Fruit fly (Drosophila melanogaster) whole organism, prepupa: Measurements from ENCODE around the gene Rrp45.
A peak's percentile ranks its signal among the peaks of the same experiment; 100 is the strongest.

Source experiments
- CG10669 ChIP-seq: fragments of 200-800 bp; sonication (Bioruptor generic); optimal IDR thresholded peaks from 3 replicates; lab custom pipeline; 2018; ENCODE audit warnings: missing biosample characterization, mild to moderate bottlenecking, missing genetic modification characterization, moderate library complexity
- CG11294 ChIP-seq: fragments of 200-800 bp; sonication (Bioruptor generic); IDR thresholded peaks from 2 replicates; pipeline ENCODE4 v1.3.6; 2022; ENCODE audit warnings: missing biosample characterization, missing genetic modification characterization
- CG11762 ChIP-seq: fragments of 200-800 bp; sonication (Bioruptor generic); optimal IDR thresholded peaks from 3 replicates; lab custom pipeline; 2016; ENCODE audit warnings: missing biosample characterization, missing genetic modification characterization; ENCODE audit not compliant: insufficient read depth
- CG1621 ChIP-seq: fragments of 200-800 bp; sonication (Bioruptor generic); optimal IDR thresholded peaks from 3 replicates; lab custom pipeline; 2018; ENCODE audit warnings: missing biosample characterization, mild to moderate bottlenecking, missing genetic modification characterization
- CG16779 ChIP-seq: fragments of 200-800 bp; sonication (Bioruptor generic); optimal IDR thresholded peaks from 3 replicates; lab custom pipeline; 2017; ENCODE audit warnings: missing biosample characterization, mild to moderate bottlenecking, missing genetic modification characterization
- CG3032 ChIP-seq: fragments of 200-800 bp; optimal IDR thresholded peaks from 2 replicates; lab custom pipeline; 2019; ENCODE audit warnings: missing biosample characterization, mild to moderate bottlenecking, missing genetic modification characterization, moderate library complexity
- CG32006 ChIP-seq: fragments of 200-800 bp; sonication (Bioruptor generic); optimal IDR thresholded peaks from 3 replicates; lab custom pipeline; 2017; ENCODE audit warnings: missing biosample characterization, mild to moderate bottlenecking, missing genetic modification characterization
- CG3919 ChIP-seq: fragments of 200-800 bp; sonication (Bioruptor generic); optimal IDR thresholded peaks from 3 replicates; lab custom pipeline; 2016; ENCODE audit warnings: missing biosample characterization, missing genetic modification characterization
- CG4318 ChIP-seq: fragments of 200-800 bp; sonication (Bioruptor generic); optimal IDR thresholded peaks from 3 replicates; lab custom pipeline; 2017; ENCODE audit warnings: missing biosample characterization, mild to moderate bottlenecking, missing genetic modification characterization
- CG6163 ChIP-seq: fragments of 200-800 bp; sonication (Bioruptor generic); IDR thresholded peaks from 3 replicates; pipeline ENCODE4 v1.3.6; 2022; ENCODE audit warnings: missing biosample characterization, missing genetic modification characterization
- CG6276 ChIP-seq: fragments of 200-800 bp; sonication (Bioruptor generic); optimal IDR thresholded peaks from 2 replicates; lab custom pipeline; 2017; ENCODE audit warnings: missing biosample characterization, mild to moderate bottlenecking, missing genetic modification characterization
- CG6792 ChIP-seq: fragments of 200-800 bp; sonication (Bioruptor generic); optimal IDR thresholded peaks from 3 replicates; lab custom pipeline; 2016; ENCODE audit warnings: missing biosample characterization, missing genetic modification characterization
- CG8319 ChIP-seq: fragments of 200-800 bp; sonication (Bioruptor generic); optimal IDR thresholded peaks from 3 replicates; lab custom pipeline; 2016; ENCODE audit warnings: missing biosample characterization, missing genetic modification characterization
- CG8632 ChIP-seq: fragments of 200-800 bp; sonication (Bioruptor generic); optimal IDR thresholded peaks from 3 replicates; lab custom pipeline; 2016; ENCODE audit warnings: missing biosample characterization, missing genetic modification characterization
- CG9139 ChIP-seq: fragments of 200-800 bp; sonication (Bioruptor generic); optimal IDR thresholded peaks from 3 replicates; lab custom pipeline; 2017; ENCODE audit warnings: missing biosample characterization, mild to moderate bottlenecking, missing genetic modification characterization
- Eip75B ChIP-seq: fragments of 200-800 bp; sonication (Bioruptor generic); optimal IDR thresholded peaks from 3 replicates; lab custom pipeline; 2016; ENCODE audit warnings: missing biosample characterization, missing genetic modification characterization
- Eip78C ChIP-seq: fragments of 200-800 bp; sonication (Bioruptor generic); peaks from one replicate; lab custom pipeline; 2016; ENCODE audit warnings: missing biosample characterization, missing genetic modification characterization
- Eip93F ChIP-seq: fragments of 200-800 bp; sonication (Bioruptor generic); optimal IDR thresholded peaks from 2 replicates; lab custom pipeline; 2016; ENCODE audit warnings: missing biosample characterization, mild to moderate bottlenecking, missing genetic modification characterization
- Hr38 ChIP-seq: sonication (Bioruptor generic); optimal IDR thresholded peaks from 2 replicates; lab custom pipeline; 2016; ENCODE audit warnings: missing biosample characterization, missing genetic modification characterization
- Hr4 ChIP-seq: fragments of 200-800 bp; sonication (Bioruptor generic); optimal IDR thresholded peaks from 3 replicates; lab custom pipeline; 2016; ENCODE audit warnings: missing biosample characterization, missing genetic modification characterization
- Sox15 ChIP-seq: fragments of 200-800 bp; sonication (Bioruptor generic); optimal IDR thresholded peaks from 3 replicates; lab custom pipeline; 2016; ENCODE audit warnings: missing biosample characterization, missing genetic modification characterization
- achi ChIP-seq: fragments of 200-800 bp; sonication (Bioruptor generic); optimal IDR thresholded peaks from 3 replicates; lab custom pipeline; 2016; ENCODE audit warnings: missing biosample characterization, missing genetic modification characterization
- acj6 ChIP-seq: fragments of 200-800 bp; sonication (Bioruptor generic); optimal IDR thresholded peaks from 3 replicates; lab custom pipeline; 2016; ENCODE audit warnings: missing biosample characterization, missing genetic modification characterization
- dac ChIP-seq: fragments of 200-800 bp; sonication (Bioruptor generic); optimal IDR thresholded peaks from 2 replicates; lab custom pipeline; 2017; ENCODE audit warnings: missing biosample characterization, mild to moderate bottlenecking, missing genetic modification characterization
- fd85E ChIP-seq: fragments of 200-800 bp; sonication (Bioruptor generic); optimal IDR thresholded peaks from 3 replicates; lab custom pipeline; 2016; ENCODE audit warnings: missing biosample characterization, missing genetic modification characterization
- fkh ChIP-seq: fragments of 200-800 bp; sonication (Bioruptor generic); optimal IDR thresholded peaks from 3 replicates; lab custom pipeline; 2017; ENCODE audit warnings: missing biosample characterization, mild to moderate bottlenecking, missing genetic modification characterization, moderate library complexity
- lz ChIP-seq: fragments of 200-800 bp; sonication (Bioruptor generic); optimal IDR thresholded peaks from 3 replicates; lab custom pipeline; 2016; ENCODE audit warnings: missing biosample characterization, missing genetic modification characterization
- pdm3 ChIP-seq: fragments of 200-800 bp; sonication (Bioruptor generic); optimal IDR thresholded peaks from 3 replicates; lab custom pipeline; 2016; ENCODE audit warnings: missing biosample characterization, missing genetic modification characterization
- spab ChIP-seq: fragments of 200-800 bp; sonication (Bioruptor generic); optimal IDR thresholded peaks from 2 replicates; lab custom pipeline; 2017; ENCODE audit warnings: missing biosample characterization, mild to moderate bottlenecking, missing genetic modification characterization, missing genetic modification reagents
- ss ChIP-seq, 2 experiments: fragments of 200-800 bp; sonication (Bioruptor generic); optimal IDR thresholded peaks; 2 replicates in 1 of 2; 3 replicates in 1 of 2; lab custom pipeline; 2017 to 2018; ENCODE audit warnings: mild to moderate bottlenecking in 2 of 2, missing biosample characterization in 2 of 2, missing genetic modification characterization in 2 of 2, moderate library complexity in 1 of 2
- svp ChIP-seq: fragments of 200-800 bp; sonication (Bioruptor generic); peaks from one replicate; lab custom pipeline; 2016; ENCODE audit warnings: missing biosample characterization, missing genetic modification characterization
- topi ChIP-seq: fragments of 200-800 bp; sonication (Bioruptor generic); optimal IDR thresholded peaks from 3 replicates; lab custom pipeline; 2016; ENCODE audit warnings: missing biosample characterization, missing genetic modification characterization
- vri ChIP-seq: fragments of 200-800 bp; sonication (Bioruptor generic); optimal IDR thresholded peaks from 3 replicates; lab custom pipeline; 2016; ENCODE audit warnings: missing biosample characterization, mild to moderate bottlenecking, missing genetic modification characterization

Rrp45 gene

dm6 chrX:16746824-16747223, 44.2 kb downstream of the Rrp45 start:
- TF ChIP-seq CG3919 (GFP tag; lab: Kevin White, UChicago) = no peak
- no peak for TF ChIP-seq ss (GFP tag; optimal IDR thresholded peaks at IDR 0.05; lab: Kevin White, UChicago)
- no peak for TF ChIP-seq Eip93F (GFP tag; lab: Kevin White, UChicago)
- no peak for TF ChIP-seq Eip75B (GFP tag; lab: Kevin White, UChicago)
- TF ChIP-seq CG32006 (GFP tag; lab: Kevin White, UChicago) = no peak
- no peak for TF ChIP-seq CG1621 (tag; lab: Kevin White, UChicago)
- no peak for TF ChIP-seq spab (GFP tag; lab: Kevin White, UChicago)
- TF ChIP-seq CG3032 = no peak
- no peak for TF ChIP-seq achi (GFP tag; lab: Kevin White, UChicago)
- no peak for TF ChIP-seq CG11762
- no peak for TF ChIP-seq CG4318 (GFP tag; lab: Kevin White, UChicago)

- no peak for TF ChIP-seq CG9139
- TF ChIP-seq CG8632 = no peak
- TF ChIP-seq fd85E (GFP tag; lab: Kevin White, UChicago) = no peak
- TF ChIP-seq CG3032 = no peak
- no peak for TF ChIP-seq fkh (GFP tag; lab: Kevin White, UChicago)
- TF ChIP-seq Eip78C (GFP tag; lab: Kevin White, UChicago) = peak; percentile 15
- TF ChIP-seq, all 60 proteins: peak for 1
Observed at dm6 chrX:16745942-16746341, 45.1 kb downstream of the Rrp45 start.

- TF ChIP-seq CG8319 (GFP tag; lab: Kevin White, UChicago) (no peak), svp (GFP tag; lab: Kevin White, UChicago) (no peak), Eip75B (GFP tag; lab: Kevin White, UChicago) (no peak), achi (GFP tag; lab: Kevin White, UChicago) (no peak), fkh (GFP tag; lab: Kevin White, UChicago) (no peak), CG11294 (no peak), dac (GFP tag; lab: Kevin White, UChicago) (no peak), Hr38 (no peak), CG10669 (GFP tag; lab: Kevin White, UChicago) (no peak), ss (GFP tag; optimal IDR thresholded peaks at IDR 0.05; lab: Kevin White, UChicago) (no peak), Sox15 (GFP tag; lab: Kevin White, UChicago) (no peak)
Observed at dm6 chrX:16744345-16744744, 46.7 kb downstream of the Rrp45 start.

- TF ChIP-seq CG9139 (no peak), CG16779 (tag; lab: Kevin White, UChicago) (no peak), CG6792 (GFP tag; lab: Kevin White, UChicago) (no peak), CG11294 (no peak), lz (no peak), Hr4 (GFP tag; lab: Kevin White, UChicago) (no peak), svp (GFP tag; lab: Kevin White, UChicago) (no peak), acj6 (GFP tag; lab: Kevin White, UChicago) (no peak), CG6163 (GFP tag; lab: Robert Waterston, UW) (no peak), pdm3 (GFP tag; lab: Kevin White, UChicago) (no peak), topi (GFP tag; lab: Kevin White, UChicago) (no peak)
- TF ChIP-seq, all 60 proteins: peak for 0
Observed at dm6 chrX:16742547-16742946, 48.5 kb downstream of the Rrp45 start, which contains the start of gene Twdlalpha. TSS of gene Twdlalpha (plus strand) at chrX:16742847.

- no peak for TF ChIP-seq fd85E (GFP tag; lab: Kevin White, UChicago)
- TF ChIP-seq acj6 (GFP tag; lab: Kevin White, UChicago) = no peak
- TF ChIP-seq ss (GFP tag; optimal IDR thresholded peaks at IDR 0.05; lab: Kevin White, UChicago) = no peak
- no peak for TF ChIP-seq dac (GFP tag; lab: Kevin White, UChicago)
- no peak for TF ChIP-seq CG4318 (GFP tag; lab: Kevin White, UChicago)
- TF ChIP-seq CG6276 (GFP tag; lab: Kevin White, UChicago) = no peak
- TF ChIP-seq CG11294 = no peak
- no peak for TF ChIP-seq CG6163 (GFP tag; lab: Robert Waterston, UW)
- no peak for TF ChIP-seq vri (GFP tag; lab: Kevin White, UChicago)
- no peak for TF ChIP-seq CG11762
Observed at dm6 chrX:16740606-16741005, 50.5 kb downstream of the Rrp45 start, which contains the start of gene CG32568. TSS of gene CG32568 (plus strand) at chrX:16740906.
